Worm (Caenorhabditis elegans): ENCODE data around the gene C55B6.1.

Gene C55B6.1

ce11 chrX:7153460-7153859, 46.7 kb upstream of the C55B6.1 start (continued):
- TF ChIP-seq zag-1 (tag; optimal IDR thresholded peaks at IDR 0.05) (no peak), fkh-4 (tag; optimal IDR thresholded peaks at IDR 0.05; ENCODE audit: borderline replicate concordance) (no peak), pag-3 (tag; optimal IDR thresholded peaks at IDR 0.05; ENCODE audit: borderline replicate concordance, insufficient read depth) (no peak), mep-1 (tag; optimal IDR thresholded peaks at IDR 0.05) (no peak), egl-27 (tag; optimal IDR thresholded peaks at IDR 0.05) (no peak), ceh-8 (GFP tag; optimal IDR thresholded peaks at IDR 0.05) (no peak), ceh-90 (tag; optimal IDR thresholded peaks at IDR 0.05) (no peak), zip-4 (GFP tag; optimal IDR thresholded peaks at IDR 0.05) (no peak), F16B12.6 (tag; optimal IDR thresholded peaks at IDR 0.05) (no peak), tlp-1 (tag; optimal IDR thresholded peaks at IDR 0.05) (no peak), fos-1 (tag; optimal IDR thresholded peaks at IDR 0.05) (no peak), blmp-1 (tag; optimal IDR thresholded peaks at IDR 0.05) (no peak), C04F5.9 (tag; optimal IDR thresholded peaks at IDR 0.05) (no peak), lin-15B (tag; optimal IDR thresholded peaks at IDR 0.05) (no peak), lin-13 (GFP tag; optimal IDR thresholded peaks at IDR 0.05) (no peak), aha-1 (tag; optimal IDR thresholded peaks at IDR 0.05) (no peak), irx-1 (tag; optimal IDR thresholded peaks at IDR 0.05) (no peak), sox-4 (tag; optimal IDR thresholded peaks at IDR 0.05) (no peak), C34B4.2 (tag; optimal IDR thresholded peaks at IDR 0.05) (no peak), xbp-1 (tag; optimal IDR thresholded peaks at IDR 0.05) (no peak), ztf-4 (tag; optimal IDR thresholded peaks at IDR 0.05) (no peak), sup-37 (GFP tag; optimal IDR thresholded peaks at IDR 0.05) (no peak), Y116A8C.19 (tag; optimal IDR thresholded peaks at IDR 0.05; ENCODE audit: borderline replicate concordance) (no peak), rnt-1 (tag; optimal IDR thresholded peaks at IDR 0.05) (peak; percentile 65), unc-98 (GFP tag; IDR thresholded peaks at IDR 0.05) (no peak), mdl-1 (tag; optimal IDR thresholded peaks at IDR 0.05) (no peak), lin-39 (tag; optimal IDR thresholded peaks at IDR 0.05) (no peak), snpc-4 (tag; optimal IDR thresholded peaks at IDR 0.05) (no peak), grh-1 (GFP tag; IDR thresholded peaks at IDR 0.05) (no peak), lin-14 (GFP tag; optimal IDR thresholded peaks at IDR 0.05) (peak; percentile 67), unc-86 (tag; optimal IDR thresholded peaks at IDR 0.05) (no peak), ets-5 (GFP tag; IDR thresholded peaks at IDR 0.05) (no peak), swsn-7 (tag; optimal IDR thresholded peaks at IDR 0.05) (peak; percentile 2), hlh-17 (GFP tag; optimal IDR thresholded peaks at IDR 0.05; ENCODE audit: borderline replicate concordance) (no peak)

DNA sequence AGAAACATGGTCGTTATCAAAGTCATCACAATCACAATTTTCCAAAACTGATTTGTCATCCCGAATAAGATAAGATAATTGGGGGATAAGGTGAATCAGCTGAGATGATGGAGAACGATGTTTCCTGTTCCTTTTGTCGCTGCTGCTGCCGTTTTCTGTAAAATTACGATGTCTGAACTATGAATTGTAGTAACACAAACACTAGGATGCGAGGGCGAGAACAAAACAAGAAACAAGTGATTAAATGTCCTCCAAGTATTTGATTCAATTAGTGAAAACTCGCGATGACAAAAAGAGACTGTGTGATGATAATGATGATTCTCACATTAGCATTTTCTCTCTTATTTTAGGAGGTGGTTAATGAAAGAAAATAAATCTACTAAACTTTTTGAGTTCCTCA, 44.3 kb upstream of the C55B6.1 start, which contains the start of gene C54D1.7:
TSS of gene C54D1.7 (minus strand) at position 157 of the 400 bp plus-strand sequence.
- no peak for TF ChIP-seq ceh-90 (tag; optimal IDR thresholded peaks at IDR 0.05)
- peak; percentile 29 for TF ChIP-seq blmp-1 (tag; optimal IDR thresholded peaks at IDR 0.05)
- TF ChIP-seq elt-3 (tag; optimal IDR thresholded peaks at IDR 0.05) = peak in 1 of 6 experiments; percentile 46
- peak; percentile 72 for TF ChIP-seq nhr-85 (tag)

- TF ChIP-seq lin-39 (tag; optimal IDR thresholded peaks at IDR 0.05) (no peak), blmp-1 (tag; optimal IDR thresholded peaks at IDR 0.05) (peak; percentile 64), C04F5.9 (tag; optimal IDR thresholded peaks at IDR 0.05) (no peak), ets-5 (GFP tag; IDR thresholded peaks at IDR 0.05) (no peak), unc-98 (GFP tag; IDR thresholded peaks at IDR 0.05) (no peak), nhr-76 (tag; optimal IDR thresholded peaks at IDR 0.05) (no peak), nhr-47 (tag; optimal IDR thresholded peaks at IDR 0.05) (no peak), Y116A8C.19 (tag; optimal IDR thresholded peaks at IDR 0.05; ENCODE audit: borderline replicate concordance) (no peak), sup-37 (GFP tag; optimal IDR thresholded peaks at IDR 0.05) (no peak), mef-2 (tag; optimal IDR thresholded peaks at IDR 0.05) (no peak), lin-14 (GFP tag; optimal IDR thresholded peaks at IDR 0.05) (peak; percentile 45), ama-1 (optimal IDR thresholded peaks at IDR 0.05) (no peak), nhr-11 (tag; optimal IDR thresholded peaks at IDR 0.05) (no peak), snu-23 (GFP tag; optimal IDR thresholded peaks at IDR 0.05) (peak; percentile 24), ceh-82 (tag; optimal IDR thresholded peaks at IDR 0.05) (no peak), vab-15 (tag; optimal IDR thresholded peaks at IDR 0.05) (no peak), unc-130 (tag; optimal IDR thresholded peaks at IDR 0.05) (peak; percentile 44), zip-4 (GFP tag; optimal IDR thresholded peaks at IDR 0.05) (no peak), elt-3 (tag; optimal IDR thresholded peaks at IDR 0.05) (peak in 1 of 6 experiments; percentile 25), nhr-85 (tag) (peak; percentile 70), isw-1 (GFP tag; IDR thresholded peaks at IDR 0.05) (no peak), zag-1 (tag; optimal IDR thresholded peaks at IDR 0.05) (no peak), elt-2 (tag; optimal IDR thresholded peaks at IDR 0.05) (no peak), pax-3 (tag; optimal IDR thresholded peaks at IDR 0.05) (no peak), ceh-63 (GFP tag; optimal IDR thresholded peaks at IDR 0.05) (no peak), fkh-10 (GFP tag; optimal IDR thresholded peaks at IDR 0.05) (no peak)
These were observed 42.7 kb upstream of the C55B6.1 start for ce11 chrX:7157483-7157882.
